Fruit fly (Drosophila melanogaster) whole organism, prepupa: ENCODE data around the gene CG7328.

Experiments used
- Blimp-1 ChIP-seq: fragments of 200-800 bp; sonication (Bioruptor generic); optimal IDR thresholded peaks from 3 replicates; lab custom pipeline; 2017; ENCODE audit warnings: missing biosample characterization, missing genetic modification characterization, mild to moderate bottlenecking, moderate library complexity, missing genetic modification reagents
- CG10631 ChIP-seq: fragments of 200-800 bp; sonication (Bioruptor generic); optimal IDR thresholded peaks from 2 replicates; lab custom pipeline; 2016; ENCODE audit warnings: missing biosample characterization, missing genetic modification characterization
- CG11294 ChIP-seq: fragments of 200-800 bp; sonication (Bioruptor generic); IDR thresholded peaks from 2 replicates; pipeline ENCODE4 v1.3.6; 2022; ENCODE audit warnings: missing biosample characterization, missing genetic modification characterization
- CG3032 ChIP-seq: fragments of 200-800 bp; optimal IDR thresholded peaks from 2 replicates; lab custom pipeline; 2019; ENCODE audit warnings: missing biosample characterization, mild to moderate bottlenecking, missing genetic modification characterization, moderate library complexity
- CG31627 ChIP-seq: fragments of 200-800 bp; sonication (Bioruptor generic); optimal IDR thresholded peaks from 3 replicates; lab custom pipeline; 2016; ENCODE audit warnings: missing biosample characterization, missing genetic modification characterization
- CG32006 ChIP-seq: fragments of 200-800 bp; sonication (Bioruptor generic); optimal IDR thresholded peaks from 3 replicates; lab custom pipeline; 2017; ENCODE audit warnings: missing biosample characterization, mild to moderate bottlenecking, missing genetic modification characterization
- CG3919 ChIP-seq: fragments of 200-800 bp; sonication (Bioruptor generic); optimal IDR thresholded peaks from 3 replicates; lab custom pipeline; 2016; ENCODE audit warnings: missing biosample characterization, missing genetic modification characterization
- CG6163 ChIP-seq: fragments of 200-800 bp; sonication (Bioruptor generic); IDR thresholded peaks from 3 replicates; pipeline ENCODE4 v1.3.6; 2022; ENCODE audit warnings: missing biosample characterization, missing genetic modification characterization
- CG7368 ChIP-seq: fragments of 200-800 bp; sonication (Bioruptor generic); optimal IDR thresholded peaks from 3 replicates; lab custom pipeline; 2016; ENCODE audit warnings: missing biosample characterization, missing genetic modification characterization
- CG9139 ChIP-seq: fragments of 200-800 bp; sonication (Bioruptor generic); optimal IDR thresholded peaks from 3 replicates; lab custom pipeline; 2017; ENCODE audit warnings: missing biosample characterization, mild to moderate bottlenecking, missing genetic modification characterization
- Eip75B ChIP-seq: fragments of 200-800 bp; sonication (Bioruptor generic); optimal IDR thresholded peaks from 3 replicates; lab custom pipeline; 2016; ENCODE audit warnings: missing biosample characterization, missing genetic modification characterization
- Eip78C ChIP-seq: fragments of 200-800 bp; sonication (Bioruptor generic); peaks from one replicate; lab custom pipeline; 2016; ENCODE audit warnings: missing biosample characterization, missing genetic modification characterization
- Ets21C ChIP-seq: fragments of 200-800 bp; sonication (Bioruptor generic); optimal IDR thresholded peaks from 3 replicates; lab custom pipeline; 2016; ENCODE audit warnings: missing biosample characterization, missing genetic modification characterization
- Hr39 ChIP-seq: fragments of 200-800 bp; sonication (Bioruptor generic); optimal IDR thresholded peaks from 2 replicates; lab custom pipeline; 2016; ENCODE audit warnings: missing biosample characterization, missing genetic modification characterization
- Met ChIP-seq: fragments of 200-800 bp; sonication (Bioruptor generic); optimal IDR thresholded peaks from 3 replicates; lab custom pipeline; 2016; ENCODE audit warnings: missing biosample characterization, missing genetic modification characterization
- Sox14 ChIP-seq: fragments of 200-800 bp; sonication (Bioruptor generic); optimal IDR thresholded peaks from 3 replicates; lab custom pipeline; 2016; ENCODE audit warnings: missing biosample characterization, missing genetic modification characterization
- Sox15 ChIP-seq: fragments of 200-800 bp; sonication (Bioruptor generic); optimal IDR thresholded peaks from 3 replicates; lab custom pipeline; 2016; ENCODE audit warnings: missing biosample characterization, missing genetic modification characterization
- achi ChIP-seq: fragments of 200-800 bp; sonication (Bioruptor generic); optimal IDR thresholded peaks from 3 replicates; lab custom pipeline; 2016; ENCODE audit warnings: missing biosample characterization, missing genetic modification characterization
- eg ChIP-seq: fragments of 200-800 bp; sonication (Bioruptor generic); IDR thresholded peaks from 3 replicates; pipeline ENCODE4 v1.3.6; 2022; ENCODE audit warnings: missing biosample characterization, missing genetic modification characterization
- fd85E ChIP-seq: fragments of 200-800 bp; sonication (Bioruptor generic); optimal IDR thresholded peaks from 3 replicates; lab custom pipeline; 2016; ENCODE audit warnings: missing biosample characterization, missing genetic modification characterization
- pdm3 ChIP-seq: fragments of 200-800 bp; sonication (Bioruptor generic); optimal IDR thresholded peaks from 3 replicates; lab custom pipeline; 2016; ENCODE audit warnings: missing biosample characterization, missing genetic modification characterization
- spab ChIP-seq: fragments of 200-800 bp; sonication (Bioruptor generic); optimal IDR thresholded peaks from 2 replicates; lab custom pipeline; 2017; ENCODE audit warnings: missing biosample characterization, mild to moderate bottlenecking, missing genetic modification characterization, missing genetic modification reagents
- svp ChIP-seq: fragments of 200-800 bp; sonication (Bioruptor generic); peaks from one replicate; lab custom pipeline; 2016; ENCODE audit warnings: missing biosample characterization, missing genetic modification characterization

The CG7328 gene

DNA sequence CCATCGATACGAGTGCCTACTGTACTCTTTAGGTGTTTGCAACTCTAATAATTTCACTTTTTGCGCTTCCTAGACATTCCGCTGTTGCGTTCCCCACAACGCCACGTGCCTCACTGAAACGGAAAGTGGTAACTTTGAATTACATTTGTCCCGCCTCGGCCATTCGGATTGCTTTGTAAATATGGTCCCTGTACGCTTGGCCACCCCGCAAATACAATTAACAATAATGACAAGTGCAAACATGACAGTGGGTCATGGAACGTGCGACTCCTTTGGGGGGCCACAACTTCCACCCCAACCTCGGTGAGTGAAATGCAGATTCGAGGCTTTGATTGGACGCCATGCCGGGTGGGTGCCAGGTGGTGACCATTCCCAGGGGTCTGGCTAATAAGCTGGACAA, 29.0 kb downstream of the CG7328 start, which contains the start of gene Ir76b:
TSS of gene Ir76b (minus strand) at position 101 of the 400 bp plus-strand sequence.
- no peak for TF ChIP-seq Sox15 (GFP tag; lab: Kevin White, UChicago)
- no peak for TF ChIP-seq CG11294 (GFP tag; lab: Robert Waterston, UW)
- TF ChIP-seq CG10631 (GFP tag; lab: Kevin White, UChicago): no peak
- TF ChIP-seq Eip78C (GFP tag; lab: Kevin White, UChicago): no peak
- TF ChIP-seq spab (GFP tag; lab: Kevin White, UChicago): no peak
- TF ChIP-seq, all 60 proteins: peak for 0

DNA sequence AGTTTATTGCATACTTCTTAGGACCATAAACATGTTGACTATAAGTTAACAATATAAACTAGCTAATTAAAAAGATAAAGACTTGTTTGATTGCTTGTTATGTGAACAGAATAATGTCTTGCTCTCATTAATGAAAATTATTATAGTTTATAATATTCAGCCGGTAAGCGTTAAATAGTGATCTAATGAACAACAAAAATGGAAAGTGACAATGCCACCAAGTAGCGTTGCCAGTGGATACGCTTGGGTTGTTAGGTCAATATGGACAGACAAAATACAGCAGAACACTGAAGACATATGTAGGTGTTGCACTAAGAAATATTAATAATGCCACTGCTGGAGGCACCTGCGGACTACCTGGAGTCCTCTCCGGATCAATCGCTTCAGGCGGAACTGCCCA, 34.6 kb downstream of the CG7328 start, which contains the start of gene CG14185:
TSS of gene CG14185 (plus strand) at position 301 of the 400 bp plus-strand sequence.
- TF ChIP-seq achi (GFP tag; lab: Kevin White, UChicago): no peak
- TF ChIP-seq pdm3: no peak
- TF ChIP-seq CG3032 (tag; lab: Kevin White, UChicago): no peak
- TF ChIP-seq spab (GFP tag; lab: Kevin White, UChicago): no peak
- TF ChIP-seq CG9139: no peak
- no peak for TF ChIP-seq Sox14
- no peak for TF ChIP-seq Sox15 (GFP tag; lab: Kevin White, UChicago)
- no peak for TF ChIP-seq Blimp-1 (GFP tag; lab: Kevin White, UChicago)
- TF ChIP-seq CG7368 (GFP tag; lab: Kevin White, UChicago): no peak
- TF ChIP-seq, all 60 proteins: peak for 0

DNA sequence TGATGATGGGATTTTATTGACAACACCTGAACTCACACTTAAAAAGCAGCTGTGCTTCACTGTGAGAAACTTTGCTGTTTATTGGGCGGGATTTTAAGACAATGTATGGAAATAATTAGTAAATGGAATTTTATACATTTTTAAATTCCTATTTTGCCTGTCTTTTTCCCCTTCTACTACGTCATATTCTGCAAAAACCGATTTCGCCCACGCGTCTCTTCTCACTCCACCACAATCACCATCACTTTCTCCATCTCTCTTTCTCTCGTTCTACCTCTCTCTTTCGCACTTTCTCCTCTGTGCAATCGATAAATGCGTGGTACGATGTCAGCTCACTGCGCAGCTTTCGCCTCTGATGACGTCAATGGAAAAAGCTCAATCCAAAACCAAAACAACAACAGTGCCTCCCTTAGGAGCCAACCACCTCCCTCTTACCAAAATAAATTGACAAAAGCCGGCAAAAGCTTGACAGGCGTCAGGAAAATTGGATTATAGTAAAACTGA, 35.8 kb downstream of the CG7328 start:
- peak; percentile 1 for TF ChIP-seq CG32006
- no peak for TF ChIP-seq eg (GFP tag; lab: Robert Waterston, UW)
- peak; percentile 57 for TF ChIP-seq Eip78C (GFP tag; lab: Kevin White, UChicago)
- no peak for TF ChIP-seq Sox15 (GFP tag; lab: Kevin White, UChicago)
- TF ChIP-seq, all 60 proteins: peak for 2

DNA sequence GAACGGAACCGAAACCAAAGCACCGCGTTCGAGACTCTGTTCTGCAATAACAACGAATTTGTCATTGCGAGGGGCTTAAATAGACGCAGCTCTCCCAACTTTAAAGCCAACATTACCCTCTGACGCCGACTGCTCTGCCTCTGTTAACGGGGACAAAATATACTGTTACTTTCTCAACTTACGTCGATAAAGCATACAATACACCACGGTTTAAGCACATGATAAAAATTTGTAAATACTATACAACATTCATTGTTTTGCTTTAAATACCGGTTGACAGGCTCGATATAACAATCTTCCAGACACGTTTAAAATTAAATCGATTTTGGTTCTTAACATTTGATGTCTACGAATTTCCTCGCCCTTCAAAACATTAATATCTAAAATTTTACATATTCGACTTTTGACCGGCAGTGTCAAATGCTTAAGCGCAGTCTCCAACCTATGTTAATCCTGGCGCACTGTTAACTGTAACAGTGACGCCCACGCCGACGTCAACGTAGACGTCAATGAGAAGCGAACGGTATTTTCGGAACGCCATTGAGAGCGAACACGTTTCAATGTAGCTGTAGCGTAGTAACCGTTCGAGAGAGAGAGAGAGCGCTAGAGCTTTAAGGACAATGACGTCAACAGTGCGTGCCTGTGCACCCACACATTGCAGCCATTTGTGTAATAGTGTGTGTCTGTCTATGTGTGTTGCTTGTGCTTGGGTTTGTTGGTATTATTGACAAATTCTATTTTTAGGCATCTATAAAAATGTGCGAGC, 36.4 kb downstream of the CG7328 start, which contains the start of gene CG14186:
TSS of gene CG14186 (minus strand) at position 51 of the 766 bp plus-strand sequence.
- no peak for TF ChIP-seq achi (GFP tag; lab: Kevin White, UChicago)
- TF ChIP-seq svp (GFP tag; lab: Kevin White, UChicago): peak; percentile 52
- TF ChIP-seq fd85E (GFP tag; lab: Kevin White, UChicago): no peak
- no peak for TF ChIP-seq CG6163 (GFP tag; lab: Robert Waterston, UW)
- TF ChIP-seq Sox14: no peak
- no peak for TF ChIP-seq Sox15 (GFP tag; lab: Kevin White, UChicago)
- TF ChIP-seq Met (GFP tag; lab: Kevin White, UChicago): no peak

DNA sequence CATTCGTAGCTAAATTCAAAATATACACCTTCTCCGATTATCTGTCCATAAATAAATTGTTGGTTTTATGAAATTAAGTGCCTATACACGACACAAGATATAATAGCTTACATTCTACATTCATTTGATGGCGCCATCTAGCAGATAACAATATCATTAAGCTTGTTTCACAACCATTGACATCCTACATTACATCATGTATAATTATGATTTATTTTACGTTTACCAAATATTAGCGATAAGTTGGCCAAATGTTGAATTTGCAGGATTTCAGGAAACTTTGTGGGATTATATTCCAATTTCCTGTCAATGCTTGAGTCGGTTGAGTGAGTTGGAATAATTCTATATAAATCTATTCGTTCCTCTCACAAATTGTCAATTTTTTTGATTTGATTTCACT, 43.1 kb downstream of the CG7328 start:
- TF ChIP-seq CG3919 (no peak), Eip75B (GFP tag; lab: Kevin White, UChicago) (no peak), Hr39 (GFP tag; lab: Kevin White, UChicago) (peak; percentile 2), CG31627 (GFP tag; lab: Kevin White, UChicago) (peak; percentile 8), Ets21C (GFP tag; lab: Kevin White, UChicago) (no peak), Sox15 (GFP tag; lab: Kevin White, UChicago) (no peak)
